Worm (Caenorhabditis elegans) whole organism, L2 larva: ENCODE results near the gene ccm-3.
A peak's percentile ranks its signal among the peaks of the same experiment; 100 is the strongest.

ENCODE experiments used
- alr-1 ChIP-seq: fragments of 150-350 bp; optimal IDR thresholded peaks from 2 replicates; lab custom pipeline; 2014; ENCODE audit warnings: missing biosample characterization, missing genetic modification characterization
- egl-27 ChIP-seq: sonication (generic microtip); optimal IDR thresholded peaks from 3 replicates; lab custom pipeline; 2017; ENCODE audit warnings: missing biosample characterization, missing genetic modification reagents, missing genetic modification characterization
- lin-13 ChIP-seq: fragments of 150-350 bp; optimal IDR thresholded peaks from 2 replicates; lab custom pipeline; 2014; ENCODE audit warnings: missing biosample characterization, missing genetic modification reagents, missing genetic modification characterization
- lin-39 ChIP-seq: fragments of 150-350 bp; optimal IDR thresholded peaks from 2 replicates; lab custom pipeline; 2014; ENCODE audit warnings: missing biosample characterization, missing genetic modification reagents, missing genetic modification characterization
- mdl-1 ChIP-seq, 2 experiments: fragments of 150-350 bp in 1 of 2; sonication (generic microtip) in 1 of 2; optimal IDR thresholded peaks; 2 replicates each; lab custom pipeline; 2017; ENCODE audit warnings: missing biosample characterization in 2 of 2, missing genetic modification characterization in 2 of 2
- nhr-77 ChIP-seq: fragments of 150-350 bp; optimal IDR thresholded peaks from 2 replicates; lab custom pipeline; 2014; ENCODE audit warnings: missing biosample characterization, missing genetic modification characterization
- peb-1 ChIP-seq: fragments of 150-350 bp; optimal IDR thresholded peaks from 2 replicates; lab custom pipeline; 2014; ENCODE audit warnings: missing biosample characterization, missing genetic modification characterization
- snpc-4 ChIP-seq: fragments of 150-350 bp; optimal IDR thresholded peaks from 2 replicates; lab custom pipeline; 2014; ENCODE audit warnings: missing biosample characterization, missing genetic modification characterization
- unc-62 ChIP-seq: fragments of 150-350 bp; optimal IDR thresholded peaks from 2 replicates; lab custom pipeline; 2014; ENCODE audit warnings: missing biosample characterization, missing genetic modification reagents, missing genetic modification characterization

DNA sequence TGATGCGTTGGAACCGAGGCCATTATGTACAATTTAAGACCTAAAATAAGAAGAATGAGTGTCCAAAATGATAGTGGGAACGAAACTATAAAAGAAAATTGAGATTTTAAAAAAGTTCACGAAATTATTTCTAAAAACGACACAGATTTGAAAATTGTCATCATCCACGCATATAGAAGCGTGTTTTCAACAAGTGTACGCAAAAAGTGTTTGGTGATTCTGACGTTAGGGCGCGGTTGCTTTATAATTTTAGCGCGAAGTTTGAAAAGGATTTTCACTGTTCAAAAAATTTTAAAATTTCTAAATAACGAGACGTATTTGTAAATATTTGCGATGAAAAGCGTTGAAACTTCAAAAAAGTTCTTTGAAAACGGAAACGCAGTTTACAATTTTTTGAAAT lies 43.7 kb downstream of the ccm-3 start, which contains the start of gene cdc-48.1:
- TF ChIP-seq peb-1, result peak; percentile 55
- TF ChIP-seq alr-1, result no peak
- peak; percentile 99 for TF ChIP-seq nhr-77
- TF ChIP-seq egl-27 (tag; lab: Kevin White, UChicago), result peak; percentile 100
- peak; percentile 39 to 97 for TF ChIP-seq mdl-1 (tag; optimal IDR thresholded peaks at IDR 0.05; lab: Kevin White, UChicago)
- peak; percentile 100 for TF ChIP-seq lin-13
- TF ChIP-seq lin-39 (tag; lab: Kevin White, UChicago), result peak; percentile 99
- peak; percentile 98 for TF ChIP-seq unc-62 (GFP tag; lab: Kevin White, UChicago)
- TF ChIP-seq snpc-4 (tag; lab: Kevin White, UChicago), result peak; percentile 95
